Worm (Caenorhabditis elegans): Measurements from ENCODE around the gene rga-3.
A peak's percentile ranks its signal among the peaks of the same experiment; 100 is the strongest.
"Not testable (repeated sequence)": the region's sequence is repeated elsewhere in the genome, so short reads cannot be mapped to it uniquely, and the experiment has no call there.

rga-3 gene

ce11 chrV:5741237-5741636 is 23.6 kb downstream of the rga-3 start:
- peak; percentile 55 for TF ChIP-seq egl-13 (tag; optimal IDR thresholded peaks at IDR 0.05)
- no peak for TF ChIP-seq hpl-2 (GFP tag; optimal IDR thresholded peaks at IDR 0.05)
- peak; percentile 22 for TF ChIP-seq nhr-47 (tag; optimal IDR thresholded peaks at IDR 0.05)
- peak; percentile 87 for TF ChIP-seq dsc-1 (tag; optimal IDR thresholded peaks at IDR 0.05)

- TF ChIP-seq ceh-63 (GFP tag; optimal IDR thresholded peaks at IDR 0.05) (peak; percentile 77), sup-37 (GFP tag; optimal IDR thresholded peaks at IDR 0.05) (no peak)
These were observed 28.6 kb downstream of the rga-3 start for ce11 chrV:5746237-5746636.

ce11 chrV:5747519-5747918 is 29.8 kb downstream of the rga-3 start, which contains the start of gene acds-10:
Gene acds-10 (plus strand): TSS chrV:5747819.
- no peak for TF ChIP-seq efl-1 (optimal IDR thresholded peaks at IDR 0.05)
- TF ChIP-seq efl-1 (GFP tag; optimal IDR thresholded peaks at IDR 0.05 in 1 of 2) = peak in 1 of 2 experiments; percentile 18
- TF ChIP-seq vab-15 (tag; optimal IDR thresholded peaks at IDR 0.05) = no peak
- no peak for TF ChIP-seq lin-39 (tag; optimal IDR thresholded peaks at IDR 0.05)

- no peak for TF ChIP-seq ceh-90 (tag; optimal IDR thresholded peaks at IDR 0.05)
- no peak for TF ChIP-seq sptf-1 (tag; optimal IDR thresholded peaks at IDR 0.05)
- TF ChIP-seq dpl-1 (GFP tag; optimal IDR thresholded peaks at IDR 0.05) = no peak
- TF ChIP-seq mab-9 (GFP tag; IDR thresholded peaks at IDR 0.05) = no peak
- TF ChIP-seq mdl-1 (tag; optimal IDR thresholded peaks at IDR 0.05) = no peak
- no peak for TF ChIP-seq nhr-237 (tag; optimal IDR thresholded peaks at IDR 0.05)
- no peak for TF ChIP-seq elt-2 (tag; optimal IDR thresholded peaks at IDR 0.05)
- no peak for TF ChIP-seq snu-23 (GFP tag; optimal IDR thresholded peaks at IDR 0.05)
- TF ChIP-seq fos-1 (tag; optimal IDR thresholded peaks at IDR 0.05) = no peak
- no peak for TF ChIP-seq elt-3 (tag; optimal IDR thresholded peaks at IDR 0.05)
- TF ChIP-seq ztf-4 (tag; optimal IDR thresholded peaks at IDR 0.05) = no peak
- TF ChIP-seq ceh-63 (GFP tag; optimal IDR thresholded peaks at IDR 0.05) = no peak
- TF ChIP-seq Y116A8C.19 (tag; optimal IDR thresholded peaks at IDR 0.05; ENCODE audit: borderline replicate concordance) = no peak
- no peak for TF ChIP-seq ceh-88 (GFP tag; IDR thresholded peaks at IDR 0.05)
- TF ChIP-seq rnt-1 (tag; optimal IDR thresholded peaks at IDR 0.05) = no peak
- TF ChIP-seq nhr-28 (tag; optimal IDR thresholded peaks at IDR 0.05) = no peak
- TF ChIP-seq F16B12.6 (tag; optimal IDR thresholded peaks at IDR 0.05) = no peak
- TF ChIP-seq nhr-71 (tag; optimal IDR thresholded peaks at IDR 0.05) = no peak
- no peak for TF ChIP-seq unc-30 (tag; optimal IDR thresholded peaks at IDR 0.05)
These were observed 35.7 kb downstream of the rga-3 start, which contains the start of gene pgph-1 for ce11 chrV:5753432-5753831. Gene pgph-1 (minus strand): TSS chrV:5753532.

- TF ChIP-seq snu-23 (GFP tag; optimal IDR thresholded peaks at IDR 0.05); sup-37 (GFP tag; optimal IDR thresholded peaks at IDR 0.05); unc-98 (GFP tag; IDR thresholded peaks at IDR 0.05): not testable (repeated sequence)
These were observed 37.6 kb downstream of the rga-3 start, which contains the start of gene K09H11.11 for ce11 chrV:5755203-5755693. Gene K09H11.11 (minus strand): TSS chrV:5755253.

- TF ChIP-seq fkh-10 (GFP tag; optimal IDR thresholded peaks at IDR 0.05) = no peak
- TF ChIP-seq nhr-12 (tag; optimal IDR thresholded peaks at IDR 0.05) = no peak
- TF ChIP-seq unc-62 (GFP tag; optimal IDR thresholded peaks at IDR 0.05) = no peak
- TF ChIP-seq unc-30 (tag; optimal IDR thresholded peaks at IDR 0.05) = no peak
- no peak for TF ChIP-seq snpc-4 (tag; optimal IDR thresholded peaks at IDR 0.05)
- no peak for TF ChIP-seq skn-1 (tag; optimal IDR thresholded peaks at IDR 0.05)
- no peak for TF ChIP-seq unc-98 (GFP tag; IDR thresholded peaks at IDR 0.05)
- no peak for TF ChIP-seq ztf-4 (tag; optimal IDR thresholded peaks at IDR 0.05)
- TF ChIP-seq hpl-2 (GFP tag; optimal IDR thresholded peaks at IDR 0.05) = no peak
- TF ChIP-seq ama-1 (optimal IDR thresholded peaks at IDR 0.05) = no peak
- no peak for TF ChIP-seq fkh-4 (tag; optimal IDR thresholded peaks at IDR 0.05; ENCODE audit: borderline replicate concordance)
- TF ChIP-seq nhr-28 (tag; optimal IDR thresholded peaks at IDR 0.05) = no peak
- TF ChIP-seq aly-2 (tag; optimal IDR thresholded peaks at IDR 0.05) = no peak
- no peak for TF ChIP-seq pag-3 (tag; optimal IDR thresholded peaks at IDR 0.05; ENCODE audit: borderline replicate concordance, insufficient read depth)
- no peak for TF ChIP-seq vab-15 (tag; optimal IDR thresholded peaks at IDR 0.05)
- TF ChIP-seq sptf-1 (tag; optimal IDR thresholded peaks at IDR 0.05) = no peak
- no peak for TF ChIP-seq C16A3.4 (tag; optimal IDR thresholded peaks at IDR 0.05)
- TF ChIP-seq nhr-71 (tag; optimal IDR thresholded peaks at IDR 0.05) = no peak
- TF ChIP-seq lsy-2 (tag; optimal IDR thresholded peaks at IDR 0.05) = no peak
These were observed 38.5 kb downstream of the rga-3 start, which contains the start of gene C53A3.3 for ce11 chrV:5756193-5756592. Gene C53A3.3 (plus strand): TSS chrV:5756493.

Measured in whole organism, L1 larva.